Fruit fly (Drosophila melanogaster): Measurements from ENCODE around the gene Spn27A.
A peak's percentile ranks its signal among the peaks of the same experiment; 100 is the strongest.

Gene Spn27A

DNA sequence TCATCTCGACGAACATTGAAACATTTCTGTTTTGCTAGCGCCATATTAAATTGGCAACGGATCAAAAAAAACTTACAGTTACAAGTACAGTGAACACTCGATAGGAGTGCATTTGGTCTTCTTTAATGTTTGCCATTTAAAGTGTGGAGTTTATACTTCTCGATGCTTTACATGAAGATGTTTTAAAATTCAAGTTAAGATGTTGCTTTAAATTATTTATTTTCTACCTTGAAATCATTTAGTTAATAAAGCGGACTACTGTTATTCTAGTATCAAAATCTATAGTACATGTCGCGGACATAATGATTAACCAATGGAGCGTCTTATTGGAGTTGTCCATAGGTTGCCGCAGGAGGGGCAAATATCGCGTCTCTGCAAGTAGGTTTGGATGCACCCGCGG lies 3.4 kb upstream of the Spn27A start, which contains the start of gene cort:
cort (minus strand) TSS at position 101 of the 400 bp plus-strand sequence.
- TF ChIP-seq kay (GFP tag; ENCODE audit: borderline replicate concordance) = no peak
- no peak for TF ChIP-seq CG12768 (GFP tag; optimal IDR thresholded peaks at IDR 0.05)
- peak; percentile 9 for TF ChIP-seq ovo (GFP tag; optimal IDR thresholded peaks at IDR 0.05)

dm6 chr2L:6671409-6671808 lies 1.7 kb downstream of the Spn27A start:
- no peak for TF ChIP-seq CG7101 (tag; optimal IDR thresholded peaks at IDR 0.05)
- TF ChIP-seq CG5204 (GFP tag; optimal IDR thresholded peaks at IDR 0.05) = no peak
- no peak for TF ChIP-seq CG11617 (GFP tag; optimal IDR thresholded peaks at IDR 0.05)
- no peak for TF ChIP-seq ovo (GFP tag; optimal IDR thresholded peaks at IDR 0.05)
- no peak for TF ChIP-seq tj (GFP tag; optimal IDR thresholded peaks at IDR 0.05)
- no peak for TF ChIP-seq CG12768 (GFP tag; optimal IDR thresholded peaks at IDR 0.05)
- no peak for TF ChIP-seq kay (GFP tag; ENCODE audit: borderline replicate concordance)

DNA sequence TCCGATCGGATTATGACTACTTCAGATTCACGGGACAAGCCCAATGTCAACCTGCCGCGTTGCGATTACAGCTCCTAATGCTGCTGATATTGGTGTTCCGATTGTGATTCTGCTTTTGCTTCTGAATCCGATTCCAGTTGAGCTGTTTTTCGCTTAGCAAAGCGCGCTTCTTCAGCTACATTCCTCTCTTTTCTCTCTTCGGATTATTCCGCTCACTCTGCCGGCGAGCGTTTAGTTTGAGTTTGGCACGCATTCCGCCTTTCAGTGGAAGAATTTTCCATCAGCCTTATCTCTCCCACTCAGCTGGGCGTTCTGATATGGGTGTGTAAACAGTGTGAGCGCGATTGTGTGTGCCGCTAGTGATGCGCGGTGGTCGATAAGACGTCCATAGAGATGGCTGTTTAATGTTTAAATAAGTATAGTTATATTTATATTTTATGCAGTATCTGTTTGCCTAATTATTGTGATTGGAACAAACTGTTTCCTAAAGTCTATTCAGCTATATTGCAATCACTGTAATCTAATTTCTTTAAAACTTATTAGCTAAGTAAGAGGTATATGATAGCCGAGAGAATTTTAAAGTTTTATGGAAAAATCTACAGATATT lies 5.3 kb downstream of the Spn27A start, which contains the start of gene Galt:
Galt (minus strand) TSS at position 315 of the 607 bp plus-strand sequence.
- TF ChIP-seq Hr96 (GFP tag; optimal IDR thresholded peaks at IDR 0.05) (peak; percentile 25), CG11617 (GFP tag; optimal IDR thresholded peaks at IDR 0.05) (peak; percentile 64), kay (GFP tag; ENCODE audit: borderline replicate concordance) (no peak), tj (GFP tag; optimal IDR thresholded peaks at IDR 0.05) (peak; percentile 84), CG14711 (tag; optimal IDR thresholded peaks at IDR 0.05) (peak; percentile 23), cic (GFP tag; optimal IDR thresholded peaks at IDR 0.05) (peak; percentile 72), Mnt (GFP tag; optimal IDR thresholded peaks at IDR 0.05) (peak; percentile 59), Crg-1 (GFP tag; optimal IDR thresholded peaks at IDR 0.05) (peak; percentile 16), CG1620 (GFP tag; optimal IDR thresholded peaks at IDR 0.05) (no peak), cnc (optimal IDR thresholded peaks at IDR 0.05) (no peak), CG5204 (GFP tag; optimal IDR thresholded peaks at IDR 0.05) (no peak), CG7045 (GFP tag; optimal IDR thresholded peaks at IDR 0.05) (peak; percentile 6), ovo (GFP tag; optimal IDR thresholded peaks at IDR 0.05) (peak; percentile 41), bab1 (GFP tag; optimal IDR thresholded peaks at IDR 0.05) (peak; percentile 6), CG33017 (tag; optimal IDR thresholded peaks at IDR 0.05) (peak; percentile 53), Clk (GFP tag; optimal IDR thresholded peaks at IDR 0.05) (no peak), CG12768 (GFP tag; optimal IDR thresholded peaks at IDR 0.05) (peak; percentile 57), CG7101 (tag; optimal IDR thresholded peaks at IDR 0.05) (peak; percentile 63), pad (GFP tag; optimal IDR thresholded peaks at IDR 0.05) (no peak), toe (GFP tag; optimal IDR thresholded peaks at IDR 0.05) (no peak)

- TF ChIP-seq Hr96 (GFP tag; optimal IDR thresholded peaks at IDR 0.05) (no peak), CG1620 (GFP tag; optimal IDR thresholded peaks at IDR 0.05) (no peak), ovo (GFP tag; optimal IDR thresholded peaks at IDR 0.05) (peak; percentile 43), Mnt (GFP tag; optimal IDR thresholded peaks at IDR 0.05) (no peak), pad (GFP tag; optimal IDR thresholded peaks at IDR 0.05) (no peak)
Measured at dm6 chr2L:6663562-6664051, 9.5 kb downstream of the Spn27A start, which contains the start of the genes CG13771, CG34310 and cup. CG13771 (minus strand) TSS chr2L:6663612. CG34310 (plus strand) TSS chr2L:6663664. cup (plus strand) TSS chr2L:6663664.

DNA sequence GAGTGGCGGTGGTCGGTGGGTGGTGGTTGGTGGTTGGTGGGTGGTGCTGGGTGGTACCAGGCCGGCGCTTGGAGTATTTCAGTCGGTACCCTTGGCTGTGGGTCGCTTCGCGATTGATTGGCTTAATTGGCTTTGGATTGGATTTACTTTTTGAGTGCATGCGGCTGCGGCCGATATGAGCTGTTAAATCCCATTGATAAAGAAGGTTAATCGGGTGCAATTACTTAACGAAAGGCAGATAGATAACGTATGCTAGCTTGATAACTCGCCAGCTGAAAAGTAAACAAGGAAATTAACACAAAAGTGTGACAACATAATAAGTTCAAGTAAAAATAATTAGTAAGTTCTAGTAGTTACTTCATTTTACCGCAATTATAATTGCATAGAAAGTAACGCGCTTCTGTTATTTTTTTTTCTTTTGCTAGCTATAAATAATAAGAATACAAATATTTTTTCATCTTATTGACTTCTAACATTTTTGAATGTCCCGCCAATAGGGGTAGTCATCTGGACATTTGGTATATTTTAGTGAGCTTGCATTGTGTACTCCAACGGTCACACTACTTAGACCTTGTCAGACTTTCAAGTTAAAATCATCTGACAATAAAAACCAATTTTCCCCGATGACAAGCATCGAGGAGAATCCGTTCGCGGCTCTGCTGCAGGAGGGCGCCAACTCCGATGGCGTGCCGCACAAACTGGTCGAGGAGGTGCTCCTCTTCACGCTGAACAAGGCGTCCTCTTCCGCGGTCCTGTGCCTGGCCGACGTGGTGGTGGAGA lies 15.0 kb downstream of the Spn27A start, which contains the start of the genes CG31636 and Ube4A:
CG31636 (minus strand) TSS at position 184 of the 780 bp plus-strand sequence.
Ube4A (plus strand) TSS at position 549 of the 780 bp plus-strand sequence.
- TF ChIP-seq bab1 (GFP tag; optimal IDR thresholded peaks at IDR 0.05) (no peak), cic (GFP tag; optimal IDR thresholded peaks at IDR 0.05) (peak; percentile 8), CG7045 (GFP tag; optimal IDR thresholded peaks at IDR 0.05) (no peak)

dm6 chr2L:6656264-6656676 lies 16.9 kb downstream of the Spn27A start, which contains the start of gene CG31633:
CG31633 (minus strand) TSS chr2L:6656321.
- TF ChIP-seq CG33017 (tag; optimal IDR thresholded peaks at IDR 0.05) (no peak), Mnt (GFP tag; optimal IDR thresholded peaks at IDR 0.05) (no peak), CG12768 (GFP tag; optimal IDR thresholded peaks at IDR 0.05) (no peak), cnc (optimal IDR thresholded peaks at IDR 0.05) (no peak), kay (GFP tag; ENCODE audit: borderline replicate concordance) (no peak), tj (GFP tag; optimal IDR thresholded peaks at IDR 0.05) (no peak), bab1 (GFP tag; optimal IDR thresholded peaks at IDR 0.05) (no peak), Hr96 (GFP tag; optimal IDR thresholded peaks at IDR 0.05) (no peak), CG11617 (GFP tag; optimal IDR thresholded peaks at IDR 0.05) (no peak), pad (GFP tag; optimal IDR thresholded peaks at IDR 0.05) (no peak), CG1620 (GFP tag; optimal IDR thresholded peaks at IDR 0.05) (no peak), ovo (GFP tag; optimal IDR thresholded peaks at IDR 0.05) (no peak), CG5204 (GFP tag; optimal IDR thresholded peaks at IDR 0.05) (no peak), cic (GFP tag; optimal IDR thresholded peaks at IDR 0.05) (no peak), toe (GFP tag; optimal IDR thresholded peaks at IDR 0.05) (no peak), Crg-1 (GFP tag; optimal IDR thresholded peaks at IDR 0.05) (no peak), CG14711 (tag; optimal IDR thresholded peaks at IDR 0.05) (no peak), CG7045 (GFP tag; optimal IDR thresholded peaks at IDR 0.05) (no peak), CG7101 (tag; optimal IDR thresholded peaks at IDR 0.05) (no peak)
